Worm (Caenorhabditis elegans) whole organism, L4/young adult: ENCODE measurements around the gene C55A1.1.

Experiments
- dao-5 ChIP-seq: sonication (generic microtip); optimal IDR thresholded peaks from 2 replicates; lab custom pipeline; 2016; ENCODE audit warnings: missing genotype, missing genetic modification characterization, moderate library complexity, missing compliant biosample characterization
- him-1 ChIP-seq: sonication (generic microtip); optimal IDR thresholded peaks from 2 replicates; lab custom pipeline; 2016; ENCODE audit warnings: missing genotype, missing genetic modification reagents, missing genetic modification characterization, missing compliant biosample characterization

ce11 chrV:15621518-15621917 is at the start of gene C55A1.1:
- TF ChIP-seq dao-5 (tag; lab: Kevin White, UChicago) = no peak
- TF ChIP-seq him-1 (tag; lab: Kevin White, UChicago) = no peak
